Fruit fly (Drosophila melanogaster) whole organism: ENCODE measurements around the gene MED6.

ENCODE experiments used
- psq ChIP-seq: fragments of >200 bp; optimal IDR thresholded peaks from 2 replicates; lab custom pipeline; 2017
- usp ChIP-seq: fragments of >200 bp; optimal IDR thresholded peaks from 2 replicates; lab custom pipeline; 2017; ENCODE audit warnings: missing biosample characterization, missing genetic modification characterization, mixed read lengths

DNA sequence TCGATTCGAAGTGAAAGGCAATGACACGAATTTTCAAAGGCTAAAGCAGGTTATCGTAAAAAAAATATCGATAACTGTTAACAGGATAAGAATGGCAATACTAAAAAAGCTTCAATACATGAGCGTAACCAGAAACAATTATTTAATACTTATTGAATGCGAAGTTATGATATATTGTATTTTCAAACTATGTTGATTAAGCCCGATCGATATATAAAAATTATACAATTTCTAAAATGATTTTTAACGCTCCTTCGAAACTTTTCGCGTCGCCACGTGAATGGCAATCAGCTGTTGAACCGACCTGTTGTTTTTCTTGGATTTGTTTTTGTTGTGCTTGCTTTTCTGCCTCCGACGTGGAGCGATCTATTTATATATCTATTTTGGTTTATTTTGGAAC, 12.6 kb downstream of the MED6 start, which contains the start of the genes Alg12 and Rpt3R:
- TF ChIP-seq psq (lab: Kevin White, UChicago) (no peak), usp (no peak)
